Fruit fly (Drosophila melanogaster): ENCODE measurements around the gene CG10163.
A peak's percentile ranks its signal among the peaks of the same experiment; 100 is the strongest.

CG10163 gene

DNA sequence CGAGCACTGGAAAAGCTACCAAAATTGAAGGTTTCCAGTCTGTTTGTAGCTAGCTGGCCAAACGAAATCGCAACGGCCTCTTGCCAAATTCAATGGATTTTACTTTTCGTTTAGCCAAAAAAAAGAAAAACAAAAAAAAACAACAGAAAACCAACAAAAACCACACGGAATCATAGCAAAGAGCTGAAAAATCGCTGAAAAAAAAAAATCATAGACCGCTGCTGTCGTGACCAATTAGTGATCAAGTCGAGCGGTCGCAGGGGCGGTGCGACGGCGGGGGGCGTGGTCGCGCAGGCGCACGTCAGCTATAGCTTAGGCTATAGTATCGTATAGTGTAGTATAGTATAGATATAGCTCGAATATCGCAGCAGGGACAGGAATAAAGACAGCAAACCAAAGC lies 16.4 kb upstream of the CG10163 start:
- peak; percentile 87 for TF ChIP-seq CG32121 (GFP tag; IDR thresholded peaks at IDR 0.05)
- TF ChIP-seq Ets98B (GFP tag; IDR thresholded peaks at IDR 0.05): peak; percentile 72
- peak; percentile 50; the same call in 1 of the 2 replicates for TF ChIP-seq rn (GFP tag; IDR thresholded peaks at IDR 0.05)
- TF ChIP-seq fd96Ca (GFP tag; IDR thresholded peaks at IDR 0.05): peak; percentile 61; the same call in 2 of the 3 replicates
- no peak for TF ChIP-seq CG8159 (tag; optimal IDR thresholded peaks at IDR 0.05)
- no peak for TF ChIP-seq CG17806 (tag; optimal IDR thresholded peaks at IDR 0.05)
- no peak for TF ChIP-seq Pif1B (GFP tag; optimal IDR thresholded peaks at IDR 0.05)
- TF ChIP-seq CG13204 (GFP tag; optimal IDR thresholded peaks at IDR 0.05): no peak
- TF ChIP-seq Pif1A (GFP tag; optimal IDR thresholded peaks at IDR 0.05): no peak
- peak; percentile 86 for TF ChIP-seq CG12605 (GFP tag; IDR thresholded peaks at IDR 0.05)
- TF ChIP-seq CG10348 (GFP tag; IDR thresholded peaks at IDR 0.05): no peak
- no peak for TF ChIP-seq gl (tag; optimal IDR thresholded peaks at IDR 0.05)
- peak; percentile 79 for TF ChIP-seq CG4496 (GFP tag; IDR thresholded peaks at IDR 0.05)
- TF ChIP-seq CG34367 (tag; optimal IDR thresholded peaks at IDR 0.05): no peak
- no peak for TF ChIP-seq CG9948 (tag; optimal IDR thresholded peaks at IDR 0.05)
- TF ChIP-seq EcR (GFP tag; optimal IDR thresholded peaks at IDR 0.05): no peak
- TF ChIP-seq CG14655 (GFP tag; optimal IDR thresholded peaks at IDR 0.05): no peak
- TF ChIP-seq D1 (tag; optimal IDR thresholded peaks at IDR 0.05): no peak
- TF ChIP-seq Snoo (tag; optimal IDR thresholded peaks at IDR 0.05): no peak
- no peak for TF ChIP-seq CG15710 (tag; optimal IDR thresholded peaks at IDR 0.05)
- no peak for TF ChIP-seq CG8301 (tag; optimal IDR thresholded peaks at IDR 0.05)

DNA sequence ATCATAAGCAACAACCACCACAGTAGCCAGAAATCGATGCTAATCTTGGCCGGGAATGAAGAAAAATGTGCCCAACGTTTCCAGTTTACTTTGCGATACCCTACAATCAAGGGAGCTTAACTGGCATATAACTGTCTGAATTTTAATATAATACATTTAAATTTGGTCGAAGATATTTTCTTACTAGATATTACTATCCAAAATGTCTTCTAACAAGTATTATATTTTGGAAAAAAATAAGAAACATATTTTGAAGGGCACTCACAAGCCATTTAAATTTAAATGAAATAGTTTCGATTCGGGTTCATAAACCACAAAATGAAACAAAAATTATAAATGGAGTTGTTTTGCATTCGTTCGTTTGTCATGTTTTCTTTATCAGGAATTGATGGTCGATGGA lies 11.7 kb upstream of the CG10163 start:
- TF ChIP-seq CG10348 (GFP tag; IDR thresholded peaks at IDR 0.05) (no peak), EcR (GFP tag; optimal IDR thresholded peaks at IDR 0.05) (no peak), CG32121 (GFP tag; IDR thresholded peaks at IDR 0.05) (no peak), CG8159 (tag; optimal IDR thresholded peaks at IDR 0.05) (peak; percentile 64), gl (tag; optimal IDR thresholded peaks at IDR 0.05) (no peak), CG8301 (tag; optimal IDR thresholded peaks at IDR 0.05) (no peak), CG17806 (tag; optimal IDR thresholded peaks at IDR 0.05) (peak; percentile 54), CG4496 (GFP tag; IDR thresholded peaks at IDR 0.05) (no peak), CG13204 (GFP tag; optimal IDR thresholded peaks at IDR 0.05) (no peak), Pif1A (GFP tag; optimal IDR thresholded peaks at IDR 0.05) (peak; percentile 36), D1 (tag; optimal IDR thresholded peaks at IDR 0.05) (no peak), CG9948 (tag; optimal IDR thresholded peaks at IDR 0.05) (peak; percentile 42), Pif1B (GFP tag; optimal IDR thresholded peaks at IDR 0.05) (peak; percentile 32), fd96Ca (GFP tag; IDR thresholded peaks at IDR 0.05) (no peak), CG14655 (GFP tag; optimal IDR thresholded peaks at IDR 0.05) (no peak), CG15710 (tag; optimal IDR thresholded peaks at IDR 0.05) (peak; percentile 50), CG34367 (tag; optimal IDR thresholded peaks at IDR 0.05) (no peak), Snoo (tag; optimal IDR thresholded peaks at IDR 0.05) (peak; percentile 41), CG12605 (GFP tag; IDR thresholded peaks at IDR 0.05) (no peak), Ets98B (GFP tag; IDR thresholded peaks at IDR 0.05) (no peak), rn (GFP tag; IDR thresholded peaks at IDR 0.05) (no peak)

DNA sequence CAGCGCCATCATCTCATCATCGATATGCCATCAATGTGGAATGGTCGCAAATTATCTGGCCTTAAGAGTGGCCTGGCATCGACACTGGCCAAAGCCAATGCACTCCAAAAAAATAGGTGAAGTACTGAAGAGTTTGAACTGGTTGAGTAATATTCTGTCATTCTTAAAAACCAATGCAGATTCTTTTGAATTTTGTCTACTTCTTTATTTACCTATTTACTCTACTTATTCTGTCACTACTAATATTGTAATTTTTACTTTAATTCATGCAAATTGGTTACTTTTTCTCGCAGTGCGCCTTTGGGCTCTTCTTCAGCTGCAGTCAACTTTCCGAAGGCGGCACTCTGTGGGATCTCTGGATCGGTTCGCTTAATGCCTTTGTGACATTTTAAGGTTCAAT lies 10.4 kb upstream of the CG10163 start:
- peak; percentile 51 for TF ChIP-seq CG8301 (tag; optimal IDR thresholded peaks at IDR 0.05)
- TF ChIP-seq rn (GFP tag; IDR thresholded peaks at IDR 0.05): no peak
- TF ChIP-seq CG14655 (GFP tag; optimal IDR thresholded peaks at IDR 0.05): peak; percentile 53
- TF ChIP-seq CG15710 (tag; optimal IDR thresholded peaks at IDR 0.05): peak; percentile 32
- no peak for TF ChIP-seq CG32121 (GFP tag; IDR thresholded peaks at IDR 0.05)
- no peak for TF ChIP-seq EcR (GFP tag; optimal IDR thresholded peaks at IDR 0.05)
- no peak for TF ChIP-seq Ets98B (GFP tag; IDR thresholded peaks at IDR 0.05)
- no peak for TF ChIP-seq CG12605 (GFP tag; IDR thresholded peaks at IDR 0.05)
- TF ChIP-seq Snoo (tag; optimal IDR thresholded peaks at IDR 0.05): peak; percentile 34
- no peak for TF ChIP-seq CG4496 (GFP tag; IDR thresholded peaks at IDR 0.05)
- TF ChIP-seq gl (tag; optimal IDR thresholded peaks at IDR 0.05): no peak
- no peak for TF ChIP-seq fd96Ca (GFP tag; IDR thresholded peaks at IDR 0.05)
- TF ChIP-seq CG34367 (tag; optimal IDR thresholded peaks at IDR 0.05): peak; percentile 4
- TF ChIP-seq CG13204 (GFP tag; optimal IDR thresholded peaks at IDR 0.05): no peak
- TF ChIP-seq Pif1A (GFP tag; optimal IDR thresholded peaks at IDR 0.05): peak; percentile 61
- TF ChIP-seq CG17806 (tag; optimal IDR thresholded peaks at IDR 0.05): peak; percentile 48
- no peak for TF ChIP-seq D1 (tag; optimal IDR thresholded peaks at IDR 0.05)
- TF ChIP-seq Pif1B (GFP tag; optimal IDR thresholded peaks at IDR 0.05): peak; percentile 36
- peak; percentile 50 for TF ChIP-seq CG8159 (tag; optimal IDR thresholded peaks at IDR 0.05)
- TF ChIP-seq CG9948 (tag; optimal IDR thresholded peaks at IDR 0.05): peak; percentile 46
- TF ChIP-seq CG10348 (GFP tag; IDR thresholded peaks at IDR 0.05): no peak

DNA sequence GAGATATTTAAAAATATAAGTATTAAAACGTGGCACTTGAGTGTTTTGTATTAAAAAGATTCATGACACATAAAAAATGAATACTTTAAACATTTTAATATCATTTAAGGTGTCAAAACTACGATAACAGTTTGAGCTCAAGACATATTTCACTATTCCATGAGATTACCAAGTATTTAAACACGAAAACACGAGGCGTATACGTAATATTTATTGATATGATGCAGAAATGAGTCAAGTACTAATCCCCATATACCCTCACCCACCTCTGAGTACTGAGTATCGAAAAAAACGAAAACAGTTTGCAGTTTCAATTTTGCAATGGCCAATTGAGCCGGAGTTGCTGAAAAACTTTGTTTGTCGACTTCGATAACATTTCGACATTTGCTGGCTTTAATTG lies 9.5 kb upstream of the CG10163 start:
- peak; percentile 7 for TF ChIP-seq Pif1A (GFP tag; optimal IDR thresholded peaks at IDR 0.05)
- TF ChIP-seq Ets98B (GFP tag; IDR thresholded peaks at IDR 0.05): no peak

DNA sequence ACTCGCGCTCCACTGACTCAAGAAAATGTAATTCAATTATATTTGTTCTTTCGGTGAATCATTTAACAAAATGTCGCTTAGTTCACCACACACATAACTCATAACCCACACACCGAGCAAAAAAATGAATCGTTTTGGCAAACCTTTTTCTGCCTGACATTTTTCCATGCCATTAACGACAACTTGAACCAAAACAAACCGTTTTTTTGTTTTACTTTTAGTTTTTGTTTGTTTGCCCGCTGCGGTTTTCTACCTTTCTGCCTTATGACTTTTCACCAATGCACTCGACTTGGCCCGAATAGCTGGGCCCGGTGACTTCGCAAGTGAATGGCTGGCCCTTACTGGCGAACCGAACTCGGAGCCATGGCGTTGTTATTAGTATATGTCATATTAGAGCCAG lies 8.9 kb upstream of the CG10163 start:
- no peak for TF ChIP-seq CG8301 (tag; optimal IDR thresholded peaks at IDR 0.05)
- no peak for TF ChIP-seq fd96Ca (GFP tag; IDR thresholded peaks at IDR 0.05)
- TF ChIP-seq CG12605 (GFP tag; IDR thresholded peaks at IDR 0.05): no peak
- no peak for TF ChIP-seq Pif1B (GFP tag; optimal IDR thresholded peaks at IDR 0.05)
- no peak for TF ChIP-seq Pif1A (GFP tag; optimal IDR thresholded peaks at IDR 0.05)
- no peak for TF ChIP-seq CG34367 (tag; optimal IDR thresholded peaks at IDR 0.05)
- TF ChIP-seq CG9948 (tag; optimal IDR thresholded peaks at IDR 0.05): no peak
- TF ChIP-seq CG14655 (GFP tag; optimal IDR thresholded peaks at IDR 0.05): no peak
- no peak for TF ChIP-seq CG13204 (GFP tag; optimal IDR thresholded peaks at IDR 0.05)

DNA sequence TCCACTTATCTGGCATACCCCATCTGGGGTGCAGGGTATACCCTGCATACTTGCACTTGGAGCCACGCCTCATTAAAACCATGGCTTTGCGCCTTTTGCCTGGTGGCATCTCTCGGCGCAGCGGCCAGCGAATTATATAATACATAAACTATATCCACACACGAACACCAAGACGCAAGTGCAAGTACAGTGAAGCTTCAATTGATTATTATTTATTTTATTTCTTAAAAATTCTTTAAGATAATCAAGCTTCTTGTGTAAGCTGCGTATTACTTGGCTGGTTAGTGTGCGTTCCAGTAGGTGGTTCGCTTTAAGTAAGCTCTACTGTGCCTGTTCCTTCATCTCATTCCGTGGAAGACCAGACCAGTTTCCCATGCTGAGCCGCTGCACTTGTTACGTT lies 7.8 kb upstream of the CG10163 start:
- TF ChIP-seq CG8159 (tag; optimal IDR thresholded peaks at IDR 0.05) (peak; percentile 65), Pif1A (GFP tag; optimal IDR thresholded peaks at IDR 0.05) (peak; percentile 88), CG15710 (tag; optimal IDR thresholded peaks at IDR 0.05) (peak; percentile 69), fd96Ca (GFP tag; IDR thresholded peaks at IDR 0.05) (peak; percentile 93), CG17806 (tag; optimal IDR thresholded peaks at IDR 0.05) (peak; percentile 71), D1 (tag; optimal IDR thresholded peaks at IDR 0.05) (no peak), CG9948 (tag; optimal IDR thresholded peaks at IDR 0.05) (peak; percentile 48), Pif1B (GFP tag; optimal IDR thresholded peaks at IDR 0.05) (peak; percentile 95), CG32121 (GFP tag; IDR thresholded peaks at IDR 0.05) (peak; percentile 76), CG10348 (GFP tag; IDR thresholded peaks at IDR 0.05) (peak; percentile 53; the same call in 1 of the 2 replicates), rn (GFP tag; IDR thresholded peaks at IDR 0.05) (no peak), CG12605 (GFP tag; IDR thresholded peaks at IDR 0.05) (peak; percentile 75), CG4496 (GFP tag; IDR thresholded peaks at IDR 0.05) (peak; percentile 87), EcR (GFP tag; optimal IDR thresholded peaks at IDR 0.05) (no peak), CG14655 (GFP tag; optimal IDR thresholded peaks at IDR 0.05) (peak; percentile 86), Snoo (tag; optimal IDR thresholded peaks at IDR 0.05) (peak; percentile 50), gl (tag; optimal IDR thresholded peaks at IDR 0.05) (peak; percentile 31), CG13204 (GFP tag; optimal IDR thresholded peaks at IDR 0.05) (peak; percentile 39), CG34367 (tag; optimal IDR thresholded peaks at IDR 0.05) (peak; percentile 56), Ets98B (GFP tag; IDR thresholded peaks at IDR 0.05) (peak; percentile 87), CG8301 (tag; optimal IDR thresholded peaks at IDR 0.05) (peak; percentile 68)

Data from whole organism, pupa.